Fruit fly (Drosophila melanogaster): ENCODE data around the gene sowah.

sowah gene

dm6 chr3L:12501249-12501648, 71.1 kb downstream of the sowah start, which contains the start of the genes CG10638 and CG10681 (continued):
- TF ChIP-seq CG11723 (GFP tag; optimal IDR thresholded peaks at IDR 0.05), result no peak
- TF ChIP-seq CG11696 (GFP tag; IDR thresholded peaks at IDR 0.05), result no peak
- TF ChIP-seq CG11398 (GFP tag; optimal IDR thresholded peaks at IDR 0.05), result no peak
- TF ChIP-seq CG8290 (GFP tag; optimal IDR thresholded peaks at IDR 0.05), result peak; percentile 71
- TF ChIP-seq CG8290 (tag; optimal IDR thresholded peaks at IDR 0.05), result no peak
- peak; percentile 98 for TF ChIP-seq CG10267 (tag; optimal IDR thresholded peaks at IDR 0.05)
- no peak for TF ChIP-seq zf30C (GFP tag; optimal IDR thresholded peaks at IDR 0.05)
- no peak for TF ChIP-seq crol (GFP tag; IDR thresholded peaks at IDR 0.05)
- no peak for TF ChIP-seq CG14441 (GFP tag; IDR thresholded peaks at IDR 0.05)
- no peak for TF ChIP-seq bcd (GFP tag; optimal IDR thresholded peaks at IDR 0.05)
- TF ChIP-seq CG12659 (GFP tag; optimal IDR thresholded peaks at IDR 0.05), result peak; percentile 80
- TF ChIP-seq CG14710 (tag; optimal IDR thresholded peaks at IDR 0.05), result peak; percentile 81
- TF ChIP-seq Dp (GFP tag; optimal IDR thresholded peaks at IDR 0.05), result peak; percentile 49
- no peak for TF ChIP-seq CG7372 (GFP tag; IDR thresholded peaks at IDR 0.05)
- no peak for TF ChIP-seq Nf-YB (GFP tag; optimal IDR thresholded peaks at IDR 0.05)
- TF ChIP-seq CG31441 (GFP tag; IDR thresholded peaks at IDR 0.05), result peak; percentile 50
- no peak for TF ChIP-seq CG17912 (GFP tag; optimal IDR thresholded peaks at IDR 0.05)
- no peak for TF ChIP-seq h (optimal IDR thresholded peaks at IDR 0.05)
- no peak for TF ChIP-seq Bdp1 (GFP tag; optimal IDR thresholded peaks at IDR 0.05)
- no peak for TF ChIP-seq Hand (GFP tag; optimal IDR thresholded peaks at IDR 0.05)
- peak; percentile 8 for TF ChIP-seq zen (tag; optimal IDR thresholded peaks at IDR 0.05)
- peak; percentile 30 for TF ChIP-seq CG12104 (GFP tag; optimal IDR thresholded peaks at IDR 0.05)
- TF ChIP-seq CG42726 (GFP tag; IDR thresholded peaks at IDR 0.05; ENCODE audit: partially characterized antibody), result no peak
- no peak for TF ChIP-seq sens-2 (GFP tag; IDR thresholded peaks at IDR 0.05)
- TF ChIP-seq repo (GFP tag; optimal IDR thresholded peaks at IDR 0.05), result no peak
- TF ChIP-seq nmo (GFP tag; optimal IDR thresholded peaks at IDR 0.05), result peak; percentile 55
- peak; percentile 26 for TF ChIP-seq CG2202 (tag; optimal IDR thresholded peaks at IDR 0.05)
- TF ChIP-seq Sox102F (GFP tag; optimal IDR thresholded peaks at IDR 0.05), result peak; percentile 33
- TF ChIP-seq HLH4C (GFP tag; IDR thresholded peaks at IDR 0.05; ENCODE audit: partially characterized antibody), result no peak
- TF ChIP-seq dpn (GFP tag; optimal IDR thresholded peaks at IDR 0.05), result peak in 1 of 2 experiments; percentile 50
- TF ChIP-seq Hmx (GFP tag; optimal IDR thresholded peaks at IDR 0.05), result peak; percentile 0
- TF ChIP-seq CG10654 (GFP tag; optimal IDR thresholded peaks at IDR 0.05), result peak; percentile 57
- no peak for TF ChIP-seq schlank (tag; optimal IDR thresholded peaks at IDR 0.05)
- TF ChIP-seq YL-1 (GFP tag; optimal IDR thresholded peaks at IDR 0.05), result peak; percentile 81
- no peak for TF ChIP-seq Poxn (GFP tag; IDR thresholded peaks at IDR 0.05)
- peak; percentile 70 for TF ChIP-seq CG12155 (GFP tag; optimal IDR thresholded peaks at IDR 0.05)
- TF ChIP-seq CG15514 (GFP tag; optimal IDR thresholded peaks at IDR 0.05), result peak; percentile 74
- no peak for TF ChIP-seq CG33557 (GFP tag; optimal IDR thresholded peaks at IDR 0.05)
- no peak for TF ChIP-seq CG12299 (tag; optimal IDR thresholded peaks at IDR 0.05)
- peak; percentile 34 for TF ChIP-seq CG10431 (GFP tag; optimal IDR thresholded peaks at IDR 0.05)
- TF ChIP-seq CG7987 (GFP tag; optimal IDR thresholded peaks at IDR 0.05), result no peak
- TF ChIP-seq CG43689 (GFP tag; IDR thresholded peaks at IDR 0.05), result no peak
- TF ChIP-seq chinmo (GFP tag; IDR thresholded peaks at IDR 0.05; ENCODE audit: partially characterized antibody), result no peak
- peak; percentile 41 for TF ChIP-seq CG17385 (GFP tag; optimal IDR thresholded peaks at IDR 0.05)
- no peak for TF ChIP-seq Deaf1 (tag; optimal IDR thresholded peaks at IDR 0.05)
- TF ChIP-seq CG34422 (GFP tag; IDR thresholded peaks at IDR 0.05), result peak; percentile 55; the same call in 1 of the 3 replicates
- TF ChIP-seq twi (tag; optimal IDR thresholded peaks at IDR 0.05), result no peak
- TF ChIP-seq onecut (GFP tag; IDR thresholded peaks at IDR 0.05), result no peak
- no peak for TF ChIP-seq pfk (GFP tag; optimal IDR thresholded peaks at IDR 0.05)
- no peak for TF ChIP-seq Adf1 (GFP tag; IDR thresholded peaks at IDR 0.05)
- TF ChIP-seq CG17802 (tag; optimal IDR thresholded peaks at IDR 0.05), result no peak
- TF ChIP-seq fd102C (GFP tag; optimal IDR thresholded peaks at IDR 0.05), result no peak
